Worm (Caenorhabditis elegans) whole organism, L2 larva: Measurements from ENCODE around the gene sre-56.

Source experiments
- aly-2 ChIP-seq: fragments of 150-350 bp; optimal IDR thresholded peaks from 2 replicates; lab custom pipeline; 2014; ENCODE audit warnings: missing biosample characterization, missing genetic modification characterization
- ama-1 ChIP-seq: fragments of 150-350 bp; optimal IDR thresholded peaks from 2 replicates; lab custom pipeline; 2018; ENCODE audit warnings: inconsistent platforms
- egl-27 ChIP-seq: sonication (generic microtip); optimal IDR thresholded peaks from 3 replicates; lab custom pipeline; 2017; ENCODE audit warnings: missing biosample characterization, missing genetic modification reagents, missing genetic modification characterization
- elt-1 ChIP-seq: fragments of 150-350 bp; optimal IDR thresholded peaks from 2 replicates; lab custom pipeline; 2014; ENCODE audit warnings: missing biosample characterization, missing genetic modification characterization
- fos-1 ChIP-seq: fragments of 150-350 bp; optimal IDR thresholded peaks from 2 replicates; lab custom pipeline; 2014; ENCODE audit warnings: missing biosample characterization, missing genetic modification characterization
- lsy-2 ChIP-seq, 2 experiments: fragments of 150-350 bp in 1 of 2; sonication (generic microtip) in 1 of 2; optimal IDR thresholded peaks; 2 replicates each; lab custom pipeline; 2014 to 2017; ENCODE audit warnings: missing biosample characterization in 2 of 2, missing genetic modification characterization in 2 of 2
- nhr-10 ChIP-seq: sonication (generic microtip); optimal IDR thresholded peaks from 2 replicates; lab custom pipeline; 2017; ENCODE audit warnings: missing biosample characterization, missing genetic modification characterization
- nhr-11 ChIP-seq: fragments of 150-350 bp; optimal IDR thresholded peaks from 2 replicates; lab custom pipeline; 2014; ENCODE audit warnings: missing biosample characterization, missing genetic modification characterization
- nhr-237 ChIP-seq: fragments of 150-350 bp; optimal IDR thresholded peaks from 2 replicates; lab custom pipeline; 2014; ENCODE audit warnings: missing biosample characterization, missing genetic modification characterization
- nhr-77 ChIP-seq: fragments of 150-350 bp; optimal IDR thresholded peaks from 2 replicates; lab custom pipeline; 2014; ENCODE audit warnings: missing biosample characterization, missing genetic modification characterization
- snpc-4 ChIP-seq: fragments of 150-350 bp; optimal IDR thresholded peaks from 2 replicates; lab custom pipeline; 2014; ENCODE audit warnings: missing biosample characterization, missing genetic modification characterization
- unc-55 ChIP-seq: fragments of 150-350 bp; sonication (generic microtip); optimal IDR thresholded peaks from 3 replicates; lab custom pipeline; 2014; ENCODE audit warnings: missing biosample characterization, missing genetic modification reagents, missing genetic modification characterization
- ztf-11 ChIP-seq: sonication (generic microtip); optimal IDR thresholded peaks from 2 replicates; lab custom pipeline; 2017; ENCODE audit warnings: missing biosample characterization, missing genetic modification characterization

- TF ChIP-seq snpc-4 (tag; lab: Kevin White, UChicago) (no peak), ama-1 (lab: Kevin White, UChicago) (no peak), nhr-11 (tag; lab: Kevin White, UChicago) (no peak), lsy-2 (tag; optimal IDR thresholded peaks at IDR 0.05; lab: Kevin White, UChicago) (no peak), nhr-237 (tag; lab: Kevin White, UChicago) (no peak), unc-55 (GFP tag; lab: Kevin White, UChicago) (peak; percentile 24), elt-1 (no peak), aly-2 (tag; lab: Kevin White, UChicago) (no peak), egl-27 (tag; lab: Kevin White, UChicago) (no peak), ztf-11 (no peak), fos-1 (tag; lab: Kevin White, UChicago) (no peak), nhr-77 (tag; lab: Kevin White, UChicago) (no peak), nhr-10 (tag; lab: Kevin White, UChicago) (no peak)
Observed at ce11 chrII:12341566-12342223, 17.4 kb downstream of the sre-56 start.
